Fruit fly (Drosophila melanogaster): Measurements from ENCODE around the gene RpS6.

RpS6 gene

DNA sequence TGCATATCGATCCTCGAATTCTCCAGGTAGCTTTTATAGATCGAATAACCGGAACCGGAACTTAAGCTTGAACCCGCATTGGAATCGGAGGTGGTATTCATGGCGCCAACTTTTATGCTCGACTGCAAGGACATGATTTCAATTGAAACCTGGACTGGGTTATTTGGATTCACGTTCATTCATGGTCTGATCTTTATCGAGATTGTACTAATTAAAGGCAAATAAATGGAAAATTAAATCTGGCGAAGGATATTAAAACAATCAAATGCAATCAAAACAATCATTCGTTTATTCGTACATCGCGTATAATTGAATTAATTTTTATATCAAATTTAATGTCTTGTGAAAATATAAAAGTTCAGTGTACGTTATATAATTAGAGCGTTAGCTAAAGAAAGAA, 17.2 kb downstream of the RpS6 start, which contains the start of gene Ir7f:
Gene Ir7f (minus strand): TSS at position 101 of the 400 bp plus-strand sequence.
- no peak for TF ChIP-seq CTCF (optimal IDR thresholded peaks at IDR 0.05)

DNA sequence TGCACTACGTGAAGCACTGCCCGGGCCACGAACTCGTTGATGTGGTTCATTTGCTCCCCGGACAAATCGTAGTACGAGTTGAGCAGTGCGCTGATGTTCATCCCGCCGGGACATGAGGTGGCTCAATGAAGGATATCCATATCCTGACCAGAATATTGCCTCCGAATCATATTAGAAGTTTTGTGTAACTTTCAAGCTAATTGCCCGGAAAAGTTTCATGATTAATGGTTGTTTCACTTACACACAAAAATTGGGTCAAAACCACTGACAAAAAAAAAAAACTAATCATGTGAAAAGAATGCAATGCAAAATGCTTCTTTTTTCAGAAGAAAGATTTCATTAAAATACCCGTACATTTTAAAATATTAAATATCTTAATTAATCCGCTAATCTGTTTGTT, 19.6 kb downstream of the RpS6 start, which contains the start of gene Ir7e:
Gene Ir7e (minus strand): TSS at position 101 of the 400 bp plus-strand sequence.
- no peak for TF ChIP-seq CG8478 (optimal IDR thresholded peaks at IDR 0.05)
- TF ChIP-seq CTCF (optimal IDR thresholded peaks at IDR 0.05), result no peak

- no peak for TF ChIP-seq CTCF (optimal IDR thresholded peaks at IDR 0.05)
- TF ChIP-seq CG8478 (optimal IDR thresholded peaks at IDR 0.05), result no peak
These were observed 22.4 kb downstream of the RpS6 start, which contains the start of gene Ir7d for dm6 chrX:7878736-7879135. Ir7d (minus strand) TSS chrX:7878836.

- TF ChIP-seq CG8478 (optimal IDR thresholded peaks at IDR 0.05) (no peak), CTCF (optimal IDR thresholded peaks at IDR 0.05) (no peak)
These were observed 27.0 kb downstream of the RpS6 start, which contains the start of gene Ir7c for dm6 chrX:7874094-7874493. Ir7c (plus strand) TSS chrX:7874394.

dm6 chrX:7873172-7873930, 27.8 kb downstream of the RpS6 start, which contains the start of gene dec:
dec (minus strand) TSS chrX:7873222.
- no peak for TF ChIP-seq CG8478 (optimal IDR thresholded peaks at IDR 0.05)
- TF ChIP-seq CTCF (optimal IDR thresholded peaks at IDR 0.05), result no peak

DNA sequence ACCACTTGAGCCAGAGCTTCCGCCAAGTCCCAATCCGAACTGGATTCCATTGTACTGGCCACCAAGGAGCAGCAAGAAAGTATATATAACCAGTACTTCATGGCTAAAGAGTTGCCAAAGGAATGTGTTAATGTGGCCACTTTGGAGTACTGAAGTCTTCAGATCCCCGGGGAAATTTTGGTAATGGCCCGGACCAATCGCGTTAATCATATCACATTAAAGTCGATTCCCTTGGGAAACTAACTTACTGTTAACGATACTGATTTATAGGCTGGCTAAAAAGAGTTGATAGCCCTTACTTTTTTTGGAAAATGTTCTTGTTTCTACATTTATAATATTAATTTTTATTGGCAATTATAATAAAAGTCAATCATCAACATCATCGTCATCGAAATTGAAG, 34.3 kb downstream of the RpS6 start, which contains the start of gene Ir7b:
Gene Ir7b (minus strand): TSS at position 101 of the 400 bp plus-strand sequence.
- TF ChIP-seq CTCF (optimal IDR thresholded peaks at IDR 0.05) (no peak), CG8478 (optimal IDR thresholded peaks at IDR 0.05) (no peak)

- TF ChIP-seq CTCF (optimal IDR thresholded peaks at IDR 0.05) (no peak), CG8478 (optimal IDR thresholded peaks at IDR 0.05) (no peak)
These were observed 43.3 kb downstream of the RpS6 start, which contains the start of gene CG1409 for dm6 chrX:7857873-7858272. CG1409 (plus strand) TSS chrX:7858173.

DNA sequence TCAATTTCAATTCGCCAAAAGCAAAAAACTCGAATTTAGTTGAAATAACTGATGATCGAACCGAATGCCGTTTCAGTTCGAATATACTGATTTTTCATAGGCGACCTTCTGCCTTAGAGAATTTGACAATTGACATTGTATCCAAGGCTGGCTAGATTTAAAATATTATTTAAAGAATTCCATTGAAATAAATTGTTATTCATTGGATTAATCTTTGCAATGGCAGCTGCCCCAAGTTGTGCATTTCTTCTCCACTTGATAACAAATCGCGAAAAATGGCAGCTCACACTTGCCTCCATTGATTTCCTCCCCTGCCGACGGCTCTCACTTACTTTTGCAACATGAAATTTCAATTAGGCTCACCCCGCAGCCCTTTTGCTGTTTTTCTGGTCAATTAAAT, 47.0 kb downstream of the RpS6 start, which contains the start of gene CG10920:
Gene CG10920 (minus strand): TSS at position 101 of the 400 bp plus-strand sequence.
- no peak for TF ChIP-seq CTCF (optimal IDR thresholded peaks at IDR 0.05)
- no peak for TF ChIP-seq CG8478 (optimal IDR thresholded peaks at IDR 0.05)
